Worm (Caenorhabditis elegans) whole organism, L4 larva: ENCODE data around the gene srh-220.
A peak's percentile ranks its signal among the peaks of the same experiment; 100 is the strongest.

Source experiments
- D1046.2 ChIP-seq: fragments of 200-800 bp; sonication (Bioruptor generic); IDR thresholded peaks from 2 replicates; pipeline ENCODE4 v1.3.6; 2022; ENCODE audit warnings: missing genetic modification characterization, missing compliant biosample characterization
- F10B5.3 ChIP-seq: sonication (generic microtip); optimal IDR thresholded peaks from 2 replicates; lab custom pipeline; 2016; ENCODE audit warnings: mild to moderate bottlenecking, missing genetic modification characterization, missing compliant biosample characterization
- F26F4.8 ChIP-seq: fragments of 200-800 bp; sonication (Bioruptor generic); conservative IDR thresholded peaks from 2 replicates; pipeline ENCODE4 v1.3.6; 2022; ENCODE audit warnings: missing genetic modification characterization, missing compliant biosample characterization
- F37D6.2 ChIP-seq: sonication (generic microtip); optimal IDR thresholded peaks from 2 replicates; lab custom pipeline; 2016; ENCODE audit warnings: mild to moderate bottlenecking, missing genetic modification characterization, missing compliant biosample characterization
- Y48G9A.11 ChIP-seq: fragments of 200-800 bp; sonication (Bioruptor generic); IDR thresholded peaks from 2 replicates; pipeline ENCODE4 v1.3.6; 2022; ENCODE audit warnings: missing genetic modification reagents, missing genetic modification characterization, missing compliant biosample characterization
- Y75B8A.6 ChIP-seq: fragments of 200-800 bp; sonication (Bioruptor generic); IDR thresholded peaks from 2 replicates; pipeline ENCODE4 v1.3.6; 2022; ENCODE audit warnings: missing genetic modification reagents, missing genetic modification characterization, missing compliant biosample characterization
- ZK337.2 ChIP-seq: fragments of 200-800 bp; sonication (Bioruptor generic); IDR thresholded peaks from 2 replicates; pipeline ENCODE4 v1.3.6; 2022; ENCODE audit warnings: missing genetic modification reagents, missing genetic modification characterization, missing compliant biosample characterization
- ZK546.5 ChIP-seq, 2 experiments: sonication (generic microtip); optimal IDR thresholded peaks; 2 replicates each; lab custom pipeline; 2017; ENCODE audit warnings: missing biosample characterization in 2 of 2, missing genetic modification characterization in 2 of 2
- aly-2 ChIP-seq: sonication (generic microtip); optimal IDR thresholded peaks from 2 replicates; lab custom pipeline; 2018; ENCODE audit warnings: missing biosample characterization, missing genetic modification characterization
- ama-1 ChIP-seq: fragments of 150-350 bp; optimal IDR thresholded peaks from 2 replicates; lab custom pipeline; 2014; ENCODE audit warnings: inconsistent platforms, mixed read lengths
- arid-1 ChIP-seq: fragments of 200-800 bp; sonication (Bioruptor generic); conservative IDR thresholded peaks from 2 replicates; pipeline ENCODE4 v1.3.6; 2022; ENCODE audit warnings: missing genetic modification reagents, missing genetic modification characterization, missing compliant biosample characterization
- ceh-20 ChIP-seq: fragments of 200-800 bp; sonication (Bioruptor generic); IDR thresholded peaks from 2 replicates; pipeline ENCODE4 v1.3.6; 2022; ENCODE audit warnings: missing genetic modification reagents, missing genetic modification characterization, missing compliant biosample characterization
- ctbp-1 ChIP-seq: fragments of 200-800 bp; sonication (Bioruptor generic); IDR thresholded peaks from 2 replicates; pipeline ENCODE4 v1.3.6; 2022; ENCODE audit warnings: missing genetic modification reagents, missing genetic modification characterization, missing compliant biosample characterization
- daf-16 ChIP-seq, 3 experiments: sonication (generic microtip); optimal IDR thresholded peaks; 2 replicates each; lab custom pipeline; 2016 to 2017; ENCODE audit warnings: missing genetic modification characterization in 3 of 3, missing genetic modification reagents in 3 of 3, mild to moderate bottlenecking in 2 of 3, missing compliant biosample characterization in 2 of 3, missing biosample characterization in 1 of 3, moderate library complexity in 1 of 3
- daf-19 ChIP-seq: fragments of 200-800 bp; sonication (Bioruptor generic); conservative IDR thresholded peaks from 2 replicates; pipeline ENCODE4 v1.3.6; 2022; ENCODE audit warnings: missing genetic modification characterization, missing compliant biosample characterization
- dmd-8 ChIP-seq: fragments of 200-800 bp; sonication (Bioruptor generic); IDR thresholded peaks from 2 replicates; pipeline ENCODE4 v1.3.6; 2022; ENCODE audit warnings: missing genetic modification characterization, missing compliant biosample characterization
- dmd-9 ChIP-seq: fragments of 200-800 bp; sonication (Bioruptor generic); IDR thresholded peaks from 2 replicates; pipeline ENCODE4 v1.3.6; 2022; ENCODE audit warnings: missing genetic modification reagents, missing genetic modification characterization, missing compliant biosample characterization
- dpl-1 ChIP-seq: fragments of 150-350 bp; optimal IDR thresholded peaks from 2 replicates; lab custom pipeline; 2014; ENCODE audit warnings: missing biosample characterization, missing genetic modification reagents, missing genetic modification characterization
- duxl-1 ChIP-seq: sonication (generic microtip); optimal IDR thresholded peaks from 2 replicates; lab custom pipeline; 2016; ENCODE audit warnings: mild to moderate bottlenecking, missing genetic modification characterization, moderate library complexity, missing compliant biosample characterization; ENCODE audit not compliant: poor library complexity
- dve-1 ChIP-seq: sonication (generic microtip); optimal IDR thresholded peaks from 2 replicates; lab custom pipeline; 2017; ENCODE audit warnings: antibody characterized with exemption, mild to moderate bottlenecking, missing genetic modification characterization, missing compliant biosample characterization; ENCODE audit not compliant: insufficient read depth
- egl-43 ChIP-seq: fragments of 200-800 bp; sonication (Bioruptor generic); IDR thresholded peaks from 2 replicates; pipeline ENCODE4 v1.3.6; 2022; ENCODE audit warnings: missing genetic modification reagents, missing genetic modification characterization, missing compliant biosample characterization
- hif-1 ChIP-seq, 2 experiments: sonication (generic microtip); optimal IDR thresholded peaks; 2 replicates each; lab custom pipeline; 2016 to 2017; ENCODE audit warnings: missing compliant biosample characterization in 2 of 2, missing genetic modification characterization in 2 of 2, missing genetic modification reagents in 2 of 2, missing genotype in 2 of 2, mild to moderate bottlenecking in 1 of 2
- hlh-11 ChIP-seq: fragments of 200-800 bp; sonication (Bioruptor generic); optimal IDR thresholded peaks from 2 replicates; lab custom pipeline; 2018; ENCODE audit warnings: mild to moderate bottlenecking, missing genetic modification characterization, missing compliant biosample characterization
- hmg-1.1 ChIP-seq: fragments of 200-800 bp; sonication (Bioruptor generic); IDR thresholded peaks from 2 replicates; pipeline ENCODE4 v1.3.6; 2022; ENCODE audit warnings: missing genetic modification reagents, missing genetic modification characterization, missing compliant biosample characterization
- jun-1 ChIP-seq: fragments of 150-350 bp; optimal IDR thresholded peaks from 2 replicates; lab custom pipeline; 2014; ENCODE audit warnings: missing biosample characterization, missing genetic modification reagents, missing genetic modification characterization
- lin-1 ChIP-seq: fragments of 200-800 bp; sonication (Bioruptor generic); IDR thresholded peaks from 2 replicates; pipeline ENCODE4 v1.3.6; 2022; ENCODE audit warnings: missing genetic modification reagents, missing genetic modification characterization, missing compliant biosample characterization
- madf-9 ChIP-seq: fragments of 200-800 bp; sonication (Bioruptor generic); conservative IDR thresholded peaks from 2 replicates; pipeline ENCODE4 v1.3.6; 2022; ENCODE audit warnings: missing genetic modification reagents, missing genetic modification characterization, missing compliant biosample characterization
- mdt-29 ChIP-seq: fragments of 200-800 bp; sonication (Bioruptor generic); IDR thresholded peaks from 2 replicates; pipeline ENCODE4 v1.3.6; 2022; ENCODE audit warnings: missing genetic modification reagents, missing genetic modification characterization, missing compliant biosample characterization
- mep-1 ChIP-seq: fragments of 150-350 bp; sonication (generic microtip); optimal IDR thresholded peaks from 3 replicates; lab custom pipeline; 2014; ENCODE audit warnings: missing biosample characterization, missing genetic modification characterization
- mes-2 ChIP-seq: sonication (generic microtip); optimal IDR thresholded peaks from 2 replicates; lab custom pipeline; 2016; ENCODE audit warnings: missing genotype, mild to moderate bottlenecking, missing genetic modification characterization, missing compliant biosample characterization; ENCODE audit not compliant: poor library complexity, severe bottlenecking
- mxl-2 ChIP-seq: fragments of 200-800 bp; sonication (Bioruptor generic); conservative IDR thresholded peaks from 2 replicates; pipeline ENCODE4 v1.3.6; 2022; ENCODE audit warnings: missing genetic modification reagents, missing genetic modification characterization, missing compliant biosample characterization
- mxl-3 ChIP-seq: fragments of 200-800 bp; sonication (Bioruptor generic); optimal IDR thresholded peaks from 2 replicates; lab custom pipeline; 2018; ENCODE audit warnings: mild to moderate bottlenecking, missing genetic modification characterization, missing compliant biosample characterization
- nhr-10 ChIP-seq: fragments of 150-350 bp; optimal IDR thresholded peaks from 2 replicates; lab custom pipeline; 2014; ENCODE audit warnings: missing biosample characterization, missing genetic modification characterization
- nhr-102 ChIP-seq: sonication (generic microtip); optimal IDR thresholded peaks from 2 replicates; lab custom pipeline; 2016; ENCODE audit warnings: mild to moderate bottlenecking, missing genetic modification characterization, moderate library complexity, missing compliant biosample characterization
- nhr-28 ChIP-seq: fragments of 150-350 bp; optimal IDR thresholded peaks from 2 replicates; lab custom pipeline; 2014; ENCODE audit warnings: missing biosample characterization, missing genetic modification characterization
- nhr-41 ChIP-seq: fragments of 200-800 bp; sonication (Bioruptor generic); IDR thresholded peaks from 2 replicates; pipeline ENCODE4 v1.3.6; 2022; ENCODE audit warnings: missing genetic modification reagents, missing genetic modification characterization, missing compliant biosample characterization
- nhr-48 ChIP-seq: sonication (generic microtip); optimal IDR thresholded peaks from 2 replicates; lab custom pipeline; 2016; ENCODE audit warnings: mild to moderate bottlenecking, missing genetic modification characterization, missing compliant biosample characterization
- nhr-6 ChIP-seq: fragments of 150-350 bp; optimal IDR thresholded peaks from 2 replicates; lab custom pipeline; 2014; ENCODE audit warnings: missing biosample characterization, missing genetic modification characterization
- nhr-77 ChIP-seq: fragments of 150-350 bp; optimal IDR thresholded peaks from 2 replicates; lab custom pipeline; 2014; ENCODE audit warnings: missing biosample characterization, missing genetic modification characterization
- pqm-1 ChIP-seq: sonication (generic microtip); optimal IDR thresholded peaks from 2 replicates; lab custom pipeline; 2017; ENCODE audit warnings: missing biosample characterization, missing genetic modification characterization
- rbr-2 ChIP-seq: sonication (generic microtip); optimal IDR thresholded peaks from 2 replicates; lab custom pipeline; 2016; ENCODE audit warnings: missing genotype, missing genetic modification characterization, missing compliant biosample characterization
- set-16 ChIP-seq: fragments of 200-800 bp; sonication (Bioruptor generic); IDR thresholded peaks from 2 replicates; pipeline ENCODE4 v1.3.6; 2022; ENCODE audit warnings: missing genetic modification reagents, missing genetic modification characterization, missing compliant biosample characterization
- snpc-4 ChIP-seq: fragments of 150-350 bp; optimal IDR thresholded peaks from 2 replicates; lab custom pipeline; 2014; ENCODE audit warnings: missing biosample characterization, missing genetic modification characterization
- tra-1 ChIP-seq: fragments of 200-800 bp; sonication (Bioruptor generic); IDR thresholded peaks from 2 replicates; pipeline ENCODE4 v1.3.6; 2022; ENCODE audit warnings: missing genetic modification reagents, missing genetic modification characterization, missing compliant biosample characterization
- unc-39 ChIP-seq: sonication (generic microtip); optimal IDR thresholded peaks from 2 replicates; lab custom pipeline; 2017; ENCODE audit warnings: missing biosample characterization, missing genetic modification characterization
- unc-62 ChIP-seq, 3 experiments: fragments of 150-350 bp in 1 of 3; sonication (generic microtip); optimal IDR thresholded peaks in 2 of 3; peaks in 1 of 3; 1 replicate in 1 of 3; 2 replicates in 2 of 3; lab custom pipeline; 2014 to 2017; ENCODE audit warnings: missing biosample characterization in 3 of 3, missing genetic modification characterization in 3 of 3, missing genetic modification reagents in 3 of 3, missing genotype in 1 of 3

The srh-220 gene

DNA sequence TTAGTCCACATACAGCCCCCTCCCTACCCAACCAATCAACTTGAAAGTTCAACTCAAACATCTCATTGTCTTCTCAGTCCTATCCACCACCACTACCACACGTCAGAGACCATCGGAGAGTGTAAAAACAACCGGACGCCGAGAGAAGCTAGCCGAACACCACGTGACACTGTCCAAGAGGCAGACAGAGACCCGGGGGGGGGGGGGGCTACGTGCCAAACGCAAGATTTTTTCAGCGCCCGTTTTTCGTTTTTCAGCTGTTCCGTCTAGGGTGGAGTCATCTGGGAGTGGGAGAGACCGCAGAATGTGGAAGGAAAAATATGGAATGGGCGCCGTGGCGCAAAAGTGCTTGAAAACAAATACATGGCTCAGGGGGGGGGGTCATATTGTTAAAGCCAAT lies 48.1 kb upstream of the srh-220 start (continued):
- no peak for TF ChIP-seq F10B5.3
- peak; percentile 58 for TF ChIP-seq rbr-2
- TF ChIP-seq dmd-8 (GFP tag; lab: Robert Waterston, UW), result no peak
- TF ChIP-seq dpl-1 (GFP tag; lab: Kevin White, UChicago), result peak; percentile 0
- peak; percentile 14 for TF ChIP-seq F37D6.2 (tag; lab: Kevin White, UChicago)

DNA sequence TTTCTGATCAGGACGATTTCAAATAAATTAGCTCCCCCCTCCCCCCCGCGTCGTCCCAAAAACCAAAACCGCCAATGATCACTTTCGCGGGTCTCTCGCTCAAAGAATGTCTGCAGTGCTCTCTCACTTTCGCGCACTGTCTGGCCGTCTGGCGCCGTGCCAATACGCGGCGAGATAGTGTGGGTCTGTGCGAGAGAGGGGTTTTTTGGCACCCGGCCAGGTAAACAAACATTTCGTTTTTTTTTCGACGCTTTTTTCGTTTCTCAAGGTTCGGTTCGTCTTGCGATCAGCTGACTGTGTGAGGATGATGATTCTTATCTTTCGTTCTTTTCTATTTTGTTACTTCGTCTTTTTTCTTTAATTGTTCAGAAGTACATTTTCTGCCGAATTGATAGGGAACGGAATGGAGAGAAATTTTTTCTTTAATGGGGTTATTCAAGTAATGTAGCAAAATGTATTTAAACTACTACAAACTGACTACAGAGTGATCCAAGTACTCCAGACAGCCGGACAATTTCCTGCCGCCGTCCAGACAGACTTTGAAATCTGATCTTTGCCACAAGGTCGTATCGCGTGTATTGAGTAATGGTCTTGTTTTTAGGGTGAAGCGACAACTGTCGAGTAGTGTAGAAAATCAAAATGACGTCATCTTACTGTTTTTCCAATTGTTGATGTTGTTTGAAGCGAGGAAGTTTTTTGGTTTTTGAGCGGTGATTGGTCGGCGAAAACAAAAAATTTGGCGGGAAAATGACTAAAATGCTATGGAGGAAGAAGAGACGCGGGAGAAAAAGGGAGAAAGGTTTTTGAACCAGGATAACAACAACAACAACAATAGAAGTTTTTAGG lies 46.6 kb upstream of the srh-220 start:
- no peak for TF ChIP-seq madf-9 (GFP tag; lab: Robert Waterston, UW)
- no peak for TF ChIP-seq nhr-6 (tag; lab: Kevin White, UChicago)
- TF ChIP-seq jun-1 (tag; lab: Kevin White, UChicago), result peak; percentile 72
- peak; percentile 93 for TF ChIP-seq nhr-28 (tag; lab: Kevin White, UChicago)
- TF ChIP-seq tra-1 (GFP tag; lab: Robert Waterston, UW), result peak; percentile 86
- TF ChIP-seq rbr-2, result peak; percentile 54
- no peak for TF ChIP-seq mdt-29 (GFP tag; lab: Robert Waterston, UW)
- no peak for TF ChIP-seq daf-19 (GFP tag; lab: Robert Waterston, UW)
- TF ChIP-seq nhr-77 (tag; lab: Kevin White, UChicago), result peak; percentile 84
- TF ChIP-seq mes-2, result peak; percentile 80
- TF ChIP-seq mxl-2 (GFP tag; lab: Robert Waterston, UW), result no peak
- no peak for TF ChIP-seq ama-1 (lab: Kevin White, UChicago)
- no peak for TF ChIP-seq nhr-41 (GFP tag; lab: Robert Waterston, UW)
- TF ChIP-seq nhr-48 (tag; lab: Kevin White, UChicago), result peak; percentile 68
- TF ChIP-seq Y75B8A.6, result no peak
- peak; percentile 38 for TF ChIP-seq dpl-1 (GFP tag; lab: Kevin White, UChicago)
- no peak for TF ChIP-seq snpc-4 (tag; lab: Kevin White, UChicago)
- TF ChIP-seq egl-43 (GFP tag; lab: Robert Waterston, UW), result peak; percentile 64; the same call in 1 of the 2 replicates
- no peak for TF ChIP-seq Y48G9A.11 (GFP tag; lab: Robert Waterston, UW)
- TF ChIP-seq hif-1 (tag; optimal IDR thresholded peaks at IDR 0.05; lab: Kevin White, UChicago), result peak in 1 of 2 experiments; percentile 88
- no peak for TF ChIP-seq ZK337.2 (GFP tag; lab: Robert Waterston, UW)
- peak in 1 of 2 experiments; percentile 97 for TF ChIP-seq daf-16 (GFP tag; optimal IDR thresholded peaks at IDR 0.05; lab: Kevin White, UChicago)
- peak; percentile 80 for TF ChIP-seq daf-16 (tag; optimal IDR thresholded peaks at IDR 0.05; lab: Kevin White, UChicago)
- peak; percentile 70 for TF ChIP-seq hmg-1.1
- peak; percentile 90 for TF ChIP-seq dve-1 (tag; lab: Kevin White, UChicago)
- TF ChIP-seq ceh-20 (GFP tag; lab: Robert Waterston, UW), result no peak
- no peak for TF ChIP-seq ZK546.5 (tag; optimal IDR thresholded peaks at IDR 0.05; lab: Kevin White, UChicago)
- peak in 1 of 2 experiments; percentile 55 for TF ChIP-seq unc-62 (GFP tag; optimal IDR thresholded peaks at IDR 0.05 in 1 of 2; lab: Kevin White, UChicago)
- no peak for TF ChIP-seq unc-62 (tag; optimal IDR thresholded peaks at IDR 0.05; lab: Kevin White, UChicago)
- no peak for TF ChIP-seq lin-1
- TF ChIP-seq hlh-11 (tag; lab: Kevin White, UChicago), result peak; percentile 93
- TF ChIP-seq ctbp-1 (GFP tag; lab: Robert Waterston, UW), result peak; percentile 37; the same call in 1 of the 2 replicates
- TF ChIP-seq duxl-1, result peak; percentile 23
- TF ChIP-seq nhr-102, result peak; percentile 61
- no peak for TF ChIP-seq arid-1
- TF ChIP-seq D1046.2, result no peak
- TF ChIP-seq F26F4.8 (GFP tag; lab: Robert Waterston, UW), result no peak
- TF ChIP-seq set-16 (GFP tag; lab: Robert Waterston, UW), result peak; percentile 85
- TF ChIP-seq mxl-3 (GFP tag; lab: Kevin White, UChicago), result peak; percentile 5
- no peak for TF ChIP-seq unc-39 (tag; lab: Kevin White, UChicago)
- peak; percentile 20 for TF ChIP-seq pqm-1 (tag; lab: Kevin White, UChicago)
- TF ChIP-seq nhr-10 (tag; lab: Kevin White, UChicago), result peak; percentile 23
- TF ChIP-seq dmd-8 (GFP tag; lab: Robert Waterston, UW), result no peak
- no peak for TF ChIP-seq aly-2 (tag; lab: Kevin White, UChicago)
- no peak for TF ChIP-seq dmd-9 (GFP tag; lab: Robert Waterston, UW)
- peak; percentile 80 for TF ChIP-seq mep-1 (tag; lab: Kevin White, UChicago)
